Fruit fly (Drosophila melanogaster) S2 (cell line): ENCODE results near the gene CG31391.

ENCODE experiments used
- CG8478 ChIP-seq: fragments of >200 bp; optimal IDR thresholded peaks from 2 replicates; lab custom pipeline; 2018
- CTCF ChIP-seq, 2 experiments: fragments of >200 bp; optimal IDR thresholded peaks; 2 replicates each; lab custom pipeline; 2018

DNA sequence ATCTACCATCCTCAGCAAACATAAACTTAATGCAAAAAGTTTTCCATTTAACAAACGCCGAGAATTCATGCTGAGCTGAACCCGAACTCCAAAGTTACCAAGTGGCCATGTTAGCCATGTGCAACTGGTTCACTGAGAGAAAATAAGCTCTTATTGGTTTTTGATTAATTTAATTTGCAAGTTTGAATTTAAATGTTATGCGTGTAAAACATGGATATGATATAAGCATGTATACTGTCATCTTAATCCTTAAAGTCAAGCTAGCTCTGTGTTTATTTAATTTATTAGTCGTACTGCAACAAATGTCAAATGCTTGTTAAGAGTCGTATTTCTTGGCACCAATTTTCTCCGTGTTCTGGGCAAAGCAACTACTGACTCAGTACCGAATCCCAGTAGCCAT is 50.2 kb downstream of the CG31391 start:
- TF ChIP-seq CG8478 (lab: Kevin White, UChicago) (no peak), CTCF (optimal IDR thresholded peaks at IDR 0.05; lab: Kevin White, UChicago) (no peak)
